Worm (Caenorhabditis elegans): ENCODE measurements around the gene Y43F8C.11.

DNA sequence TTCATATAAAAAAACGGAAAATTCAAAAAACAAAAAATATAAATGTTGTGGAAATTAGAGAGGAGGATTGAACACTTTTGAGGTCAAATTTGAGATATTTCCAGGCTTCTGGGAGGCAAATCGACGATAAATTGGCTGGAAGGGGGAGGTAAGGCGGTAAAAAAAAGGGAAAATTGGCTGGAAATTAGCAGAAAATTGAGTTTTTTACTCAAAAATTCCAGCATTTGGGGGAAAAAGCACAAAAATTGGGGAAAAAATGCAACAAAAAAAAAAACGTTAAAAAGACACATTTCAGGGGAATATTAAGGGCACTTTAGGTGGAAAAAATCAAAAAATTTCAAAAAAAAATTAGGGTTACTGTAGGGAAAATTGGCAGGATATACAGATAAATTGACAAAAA, 35.9 kb upstream of the Y43F8C.11 start:
- TF ChIP-seq unc-62 (GFP tag; optimal IDR thresholded peaks at IDR 0.05) (no peak), nhr-237 (tag; optimal IDR thresholded peaks at IDR 0.05) (no peak), nhr-11 (tag; optimal IDR thresholded peaks at IDR 0.05) (no peak), skn-1 (tag; optimal IDR thresholded peaks at IDR 0.05) (no peak), R02D3.7 (tag; optimal IDR thresholded peaks at IDR 0.05) (no peak), tbx-2 (tag; optimal IDR thresholded peaks at IDR 0.05) (no peak), elt-3 (tag; optimal IDR thresholded peaks at IDR 0.05) (no peak), lin-15B (tag; optimal IDR thresholded peaks at IDR 0.05) (no peak), aly-2 (tag; optimal IDR thresholded peaks at IDR 0.05) (no peak), jun-1 (tag; optimal IDR thresholded peaks at IDR 0.05) (no peak), pha-4 (tag; optimal IDR thresholded peaks at IDR 0.05) (no peak), fkh-10 (GFP tag; optimal IDR thresholded peaks at IDR 0.05) (no peak), ceh-9 (tag; optimal IDR thresholded peaks at IDR 0.05) (no peak), nfya-1 (tag; optimal IDR thresholded peaks at IDR 0.05; ENCODE audit: insufficient read depth) (no peak)
